Worm (Caenorhabditis elegans): Measurements from ENCODE around the gene syx-5.
A peak's percentile ranks its signal among the peaks of the same experiment; 100 is the strongest.

The syx-5 gene

DNA sequence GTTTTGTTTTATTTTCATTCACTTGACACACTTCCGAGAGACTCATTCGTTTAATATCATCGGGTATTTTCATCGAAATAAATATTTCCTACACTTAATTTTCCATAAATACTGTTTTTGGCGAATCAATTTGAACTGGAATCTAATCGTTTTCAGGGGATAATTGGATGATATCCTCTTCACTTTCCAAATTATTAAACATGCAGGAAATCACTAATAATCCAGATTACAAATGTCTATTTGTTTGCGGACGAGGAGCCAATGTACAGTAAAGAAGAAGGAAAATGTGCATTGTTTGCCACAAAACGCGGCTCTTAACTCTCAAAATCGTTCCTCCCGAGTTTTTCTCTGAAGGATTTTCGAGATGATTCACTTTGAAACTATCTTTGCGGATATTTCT lies 11.8 kb downstream of the syx-5 start, which contains the start of gene F55A11.6:
Gene F55A11.6 (plus strand): TSS at position 301 of the 400 bp plus-strand sequence.
- no peak for TF ChIP-seq dmd-9 (GFP tag; IDR thresholded peaks at IDR 0.05)
- TF ChIP-seq lin-29 (GFP tag; IDR thresholded peaks at IDR 0.05), result no peak
- TF ChIP-seq F10B5.3 (tag; optimal IDR thresholded peaks at IDR 0.05), result no peak
- no peak for TF ChIP-seq ZK546.5 (tag; optimal IDR thresholded peaks at IDR 0.05)
- no peak for TF ChIP-seq T20F7.1 (GFP tag; optimal IDR thresholded peaks at IDR 0.05)
- no peak for TF ChIP-seq pha-4 (GFP tag; IDR thresholded peaks at IDR 0.05)
- TF ChIP-seq pha-4 (tag; optimal IDR thresholded peaks at IDR 0.05), result no peak
- TF ChIP-seq daf-16 (GFP tag; optimal IDR thresholded peaks at IDR 0.05), result no peak
- TF ChIP-seq daf-16 (tag; optimal IDR thresholded peaks at IDR 0.05), result no peak
- no peak for TF ChIP-seq lin-38 (GFP tag; IDR thresholded peaks at IDR 0.05)

DNA sequence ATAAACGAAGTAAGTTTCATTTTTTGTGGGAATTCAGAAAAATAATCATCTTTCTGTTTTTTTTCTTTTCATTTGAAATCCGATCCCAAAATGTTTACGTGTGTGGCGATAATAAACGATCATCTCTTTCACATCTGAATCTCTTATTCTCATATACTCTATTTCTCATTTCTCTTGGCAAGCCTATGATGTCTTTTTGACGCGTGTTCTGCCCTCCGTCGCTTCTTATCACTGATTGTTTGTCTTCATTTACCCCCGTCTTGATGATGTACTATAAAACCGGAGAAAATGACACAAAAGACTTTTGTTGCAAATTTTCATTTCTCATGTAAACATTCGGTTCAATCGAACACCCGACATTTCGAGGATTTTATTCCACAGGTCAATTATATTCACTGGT lies 13.1 kb downstream of the syx-5 start:
- TF ChIP-seq ceh-32 (tag; optimal IDR thresholded peaks at IDR 0.05; ENCODE audit: poor library complexity) (no peak), hlh-30 (tag; optimal IDR thresholded peaks at IDR 0.05; ENCODE audit: insufficient read depth) (peak; percentile 32), hif-1 (tag; optimal IDR thresholded peaks at IDR 0.05) (no peak), dmd-6 (GFP tag; IDR thresholded peaks at IDR 0.05) (peak; percentile 58), dmd-9 (GFP tag; IDR thresholded peaks at IDR 0.05) (no peak), ces-1 (GFP tag; optimal IDR thresholded peaks at IDR 0.05) (no peak), ama-1 (optimal IDR thresholded peaks at IDR 0.05) (no peak), mes-2 (tag; optimal IDR thresholded peaks at IDR 0.05; ENCODE audit: poor library complexity, severe bottlenecking) (peak; percentile 33), nhr-28 (tag; optimal IDR thresholded peaks at IDR 0.05) (peak; percentile 71), dmd-8 (GFP tag; IDR thresholded peaks at IDR 0.05) (no peak), nhr-11 (tag; optimal IDR thresholded peaks at IDR 0.05) (peak; percentile 14), arid-1 (GFP tag; conservative IDR thresholded peaks at IDR 0.05) (no peak), dve-1 (tag; optimal IDR thresholded peaks at IDR 0.05; ENCODE audit: insufficient read depth) (peak; percentile 75), mxl-3 (GFP tag; optimal IDR thresholded peaks at IDR 0.05) (peak; percentile 61), lsy-2 (tag; optimal IDR thresholded peaks at IDR 0.05) (peak in 1 of 2 experiments; percentile 30), ceh-82 (tag; optimal IDR thresholded peaks at IDR 0.05) (no peak), duxl-1 (tag; optimal IDR thresholded peaks at IDR 0.05; ENCODE audit: poor library complexity) (no peak), mdl-1 (tag; optimal IDR thresholded peaks at IDR 0.05) (peak in 1 of 2 experiments; percentile 14), madf-5 (GFP tag; IDR thresholded peaks at IDR 0.05) (no peak), hlh-11 (tag; optimal IDR thresholded peaks at IDR 0.05) (peak; percentile 66), zfp-2 (tag; optimal IDR thresholded peaks at IDR 0.05) (no peak), snpc-4 (tag; optimal IDR thresholded peaks at IDR 0.05) (no peak), aha-1 (tag) (no peak), tra-1 (GFP tag; IDR thresholded peaks at IDR 0.05) (0 out of 2 replicates have a peak, but pooled peaks have one; percentile 31), Y105C5A.15 (GFP tag; IDR thresholded peaks at IDR 0.05) (no peak), skn-1 (tag; optimal IDR thresholded peaks at IDR 0.05) (no peak), ztf-11 (tag; optimal IDR thresholded peaks at IDR 0.05) (no peak), pqm-1 (tag; optimal IDR thresholded peaks at IDR 0.05) (peak; percentile 72), daf-16 (GFP tag; optimal IDR thresholded peaks at IDR 0.05) (peak in 1 of 2 experiments; percentile 71), daf-16 (tag; optimal IDR thresholded peaks at IDR 0.05) (peak; percentile 77), mep-1 (tag; optimal IDR thresholded peaks at IDR 0.05) (peak; percentile 44), lin-15B (tag; optimal IDR thresholded peaks at IDR 0.05) (no peak)

DNA sequence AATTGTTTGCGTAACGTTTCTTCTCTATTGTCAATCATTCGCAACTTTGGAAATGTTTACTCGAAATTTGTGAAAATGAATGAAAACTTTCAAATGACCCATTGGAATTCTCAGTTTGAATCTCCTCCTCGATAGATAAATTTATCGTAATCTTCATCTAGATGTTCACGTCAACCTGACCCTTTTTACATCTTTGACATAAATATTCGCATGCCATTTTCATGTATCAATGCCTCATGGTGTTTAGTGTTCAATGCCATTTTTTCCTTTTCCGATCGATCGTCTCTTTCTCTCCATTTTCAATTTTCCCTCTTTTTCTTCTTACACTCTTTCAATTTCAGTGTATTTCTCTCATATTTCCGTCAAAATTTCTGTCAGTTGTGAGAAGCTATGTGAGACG lies 14.6 kb downstream of the syx-5 start:
- TF ChIP-seq dmd-9 (GFP tag; IDR thresholded peaks at IDR 0.05) (no peak), hlh-30 (tag; optimal IDR thresholded peaks at IDR 0.05; ENCODE audit: insufficient read depth) (peak; percentile 6)
